Fruit fly (Drosophila melanogaster): Measurements from ENCODE around the gene CG2246.

CG2246 gene

dm6 chr3R:30601440-30602256 lies at the start of gene CG2246, which contains the start of gene CG31021 (continued):
- TF ChIP-seq Jarid2 (GFP tag; optimal IDR thresholded peaks at IDR 0.05) = no peak
- 0 out of 2 replicates have a peak, but pooled peaks have one; percentile 23 for TF ChIP-seq CG14014 (GFP tag; IDR thresholded peaks at IDR 0.05)
- TF ChIP-seq CG9215 (GFP tag; IDR thresholded peaks at IDR 0.05) = peak; percentile 60
- TF ChIP-seq sens-2 (GFP tag; IDR thresholded peaks at IDR 0.05) = no peak
- peak; percentile 6 for TF ChIP-seq Meics (GFP tag; optimal IDR thresholded peaks at IDR 0.05)
- no peak for TF ChIP-seq CG6683 (GFP tag; optimal IDR thresholded peaks at IDR 0.05)
- peak; percentile 21 for TF ChIP-seq pb (GFP tag; optimal IDR thresholded peaks at IDR 0.05)
- TF ChIP-seq ind (GFP tag; optimal IDR thresholded peaks at IDR 0.05) = peak; percentile 57
- TF ChIP-seq CG8089 (GFP tag; optimal IDR thresholded peaks at IDR 0.05) = no peak
- peak; percentile 23 for TF ChIP-seq CG8388 (GFP tag; optimal IDR thresholded peaks at IDR 0.05)
- no peak for TF ChIP-seq CG3407 (GFP tag; optimal IDR thresholded peaks at IDR 0.05)
- no peak for TF ChIP-seq sd (tag; optimal IDR thresholded peaks at IDR 0.05)
- TF ChIP-seq Adf1 (GFP tag; IDR thresholded peaks at IDR 0.05) = no peak
- TF ChIP-seq Trl (optimal IDR thresholded peaks at IDR 0.05) = no peak
- peak; percentile 53 for TF ChIP-seq Trl (GFP tag; optimal IDR thresholded peaks at IDR 0.05)
- no peak for TF ChIP-seq CG15479 (GFP tag; optimal IDR thresholded peaks at IDR 0.05)
- TF ChIP-seq CG18262 (tag; optimal IDR thresholded peaks at IDR 0.05) = peak; percentile 47
- TF ChIP-seq Nf-YA (GFP tag; IDR thresholded peaks at IDR 0.05) = no peak
- TF ChIP-seq ap (GFP tag; IDR thresholded peaks at IDR 0.05) = no peak
- TF ChIP-seq shn (GFP tag; optimal IDR thresholded peaks at IDR 0.05) = peak; percentile 66
- TF ChIP-seq NfI (GFP tag; optimal IDR thresholded peaks at IDR 0.05) = no peak
- no peak for TF ChIP-seq CG7928 (GFP tag; optimal IDR thresholded peaks at IDR 0.05)
- TF ChIP-seq CG10979 (tag; optimal IDR thresholded peaks at IDR 0.05) = peak; percentile 25
- no peak; the same call in 1 of the 2 replicates for TF ChIP-seq E2f1 (GFP tag; IDR thresholded peaks at IDR 0.05)
- no peak for TF ChIP-seq org-1 (GFP tag; optimal IDR thresholded peaks at IDR 0.05)
- no peak for TF ChIP-seq CG31365 (tag; optimal IDR thresholded peaks at IDR 0.05)
- peak; percentile 68 for TF ChIP-seq lilli (GFP tag; optimal IDR thresholded peaks at IDR 0.05)
- no peak for TF ChIP-seq CG10565 (GFP tag; optimal IDR thresholded peaks at IDR 0.05)
- no peak for TF ChIP-seq CG17568 (GFP tag; optimal IDR thresholded peaks at IDR 0.05)
- 0 out of 2 replicates have a peak, but pooled peaks have one; percentile 28 for TF ChIP-seq Awh (GFP tag; IDR thresholded peaks at IDR 0.05)
- TF ChIP-seq CG32772 (GFP tag; IDR thresholded peaks at IDR 0.05) = peak; percentile 43
- no peak for TF ChIP-seq sug (tag; optimal IDR thresholded peaks at IDR 0.05)
- TF ChIP-seq Bdp1 (GFP tag; optimal IDR thresholded peaks at IDR 0.05) = peak; percentile 51
- no peak for TF ChIP-seq pros (GFP tag; optimal IDR thresholded peaks at IDR 0.05)
- TF ChIP-seq slbo (GFP tag; IDR thresholded peaks at IDR 0.05) = peak; percentile 87
- TF ChIP-seq ems (GFP tag; optimal IDR thresholded peaks at IDR 0.05) = peak; percentile 29
- TF ChIP-seq Ssrp (tag; optimal IDR thresholded peaks at IDR 0.05) = peak; percentile 18
- peak; percentile 85 for TF ChIP-seq jumu (GFP tag; optimal IDR thresholded peaks at IDR 0.05)
- TF ChIP-seq CG15696 (tag; optimal IDR thresholded peaks at IDR 0.05) = peak; percentile 47
- peak; percentile 71 for TF ChIP-seq CG14860 (GFP tag; IDR thresholded peaks at IDR 0.05; ENCODE audit: partially characterized antibody)
- TF ChIP-seq Dfd (GFP tag; optimal IDR thresholded peaks at IDR 0.05) = no peak
- peak; percentile 30 for TF ChIP-seq CG10147 (GFP tag; optimal IDR thresholded peaks at IDR 0.05)
- TF ChIP-seq CG2712 (tag; optimal IDR thresholded peaks at IDR 0.05) = peak; percentile 61
- peak; percentile 17 for TF ChIP-seq CG9437 (GFP tag; optimal IDR thresholded peaks at IDR 0.05)
- TF ChIP-seq Tbp (GFP tag; optimal IDR thresholded peaks at IDR 0.05) = no peak
- peak; percentile 32 for TF ChIP-seq Sox100B (GFP tag; optimal IDR thresholded peaks at IDR 0.05)
- TF ChIP-seq seq (GFP tag; IDR thresholded peaks at IDR 0.05) = no peak
- peak; percentile 47 for TF ChIP-seq CG7839 (tag; optimal IDR thresholded peaks at IDR 0.05)
- peak; percentile 49 for TF ChIP-seq Max (GFP tag; optimal IDR thresholded peaks at IDR 0.05)
- TF ChIP-seq CG15601 (tag; optimal IDR thresholded peaks at IDR 0.05) = peak; percentile 31

Measured in whole organism, embryonic.